Fruit fly (Drosophila melanogaster): Measurements from ENCODE around the gene p38b.

DNA sequence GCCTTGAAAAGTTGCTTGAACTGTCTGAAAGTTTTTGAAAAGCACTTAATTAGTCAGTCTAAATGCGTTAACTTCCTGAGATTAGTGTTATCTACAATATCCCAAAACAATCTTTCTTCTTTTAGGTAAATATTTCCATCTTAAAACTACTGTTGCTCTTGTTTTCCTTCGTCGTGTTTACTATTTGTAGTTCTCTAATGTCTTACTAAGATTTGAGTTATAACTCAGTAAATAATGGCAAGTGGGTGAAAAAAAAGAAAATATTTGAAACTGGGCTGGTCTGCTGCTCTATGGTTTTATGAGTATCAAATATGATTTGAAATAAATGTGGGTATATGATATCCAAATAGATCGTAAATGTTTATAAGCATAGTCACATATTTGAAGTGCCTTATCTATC, 20.7 kb downstream of the p38b start:
- no peak for TF ChIP-seq Ets98B (GFP tag; IDR thresholded peaks at IDR 0.05)
- no peak for TF ChIP-seq CG8159 (tag; optimal IDR thresholded peaks at IDR 0.05)
- TF ChIP-seq CG12605 (GFP tag; IDR thresholded peaks at IDR 0.05), result no peak
- TF ChIP-seq Pif1A (GFP tag; optimal IDR thresholded peaks at IDR 0.05), result no peak
- no peak for TF ChIP-seq fd96Ca (GFP tag; IDR thresholded peaks at IDR 0.05)
- no peak for TF ChIP-seq gl (tag; optimal IDR thresholded peaks at IDR 0.05)
- TF ChIP-seq CG32121 (GFP tag; IDR thresholded peaks at IDR 0.05), result no peak
- no peak for TF ChIP-seq CG15710 (tag; optimal IDR thresholded peaks at IDR 0.05)
- TF ChIP-seq rn (GFP tag; IDR thresholded peaks at IDR 0.05), result no peak
- no peak for TF ChIP-seq CG8301 (tag; optimal IDR thresholded peaks at IDR 0.05)
- no peak for TF ChIP-seq CG10348 (GFP tag; IDR thresholded peaks at IDR 0.05)
- no peak for TF ChIP-seq CG14655 (GFP tag; optimal IDR thresholded peaks at IDR 0.05)

Data from whole organism, pupa.